Worm (Caenorhabditis elegans) whole organism, L1 larva: ENCODE measurements around the gene F19B10.5.

Experiments
- C16A3.4 ChIP-seq: fragments of 150-350 bp; optimal IDR thresholded peaks from 2 replicates; lab custom pipeline; 2014; ENCODE audit warnings: missing biosample characterization, missing genetic modification characterization
- C34B4.2 ChIP-seq: sonication (generic microtip); optimal IDR thresholded peaks from 2 replicates; lab custom pipeline; 2017; ENCODE audit warnings: mild to moderate bottlenecking, missing genetic modification characterization, missing compliant biosample characterization
- ama-1 ChIP-seq: fragments of 150-350 bp; optimal IDR thresholded peaks from 2 replicates; lab custom pipeline; 2014
- ceh-82 ChIP-seq, 3 experiments: fragments of 150-350 bp in 1 of 3; sonication (generic microtip) in 2 of 3; optimal IDR thresholded peaks; 2 replicates each; lab custom pipeline; 2014 to 2017; ENCODE audit warnings: missing biosample characterization in 3 of 3, missing genetic modification characterization in 3 of 3
- ceh-88 ChIP-seq: fragments of 200-800 bp; sonication (Bioruptor generic); IDR thresholded peaks from 2 replicates; pipeline ENCODE4 v1.3.6; 2022; ENCODE audit warnings: missing genetic modification characterization, missing compliant biosample characterization
- ces-1 ChIP-seq: fragments of 150-350 bp; optimal IDR thresholded peaks from 2 replicates; lab custom pipeline; 2014; ENCODE audit warnings: missing biosample characterization, missing genetic modification reagents, missing genetic modification characterization
- dsc-1 ChIP-seq: sonication (generic microtip); optimal IDR thresholded peaks from 2 replicates; lab custom pipeline; 2016; ENCODE audit warnings: mild to moderate bottlenecking, missing genetic modification characterization, missing compliant biosample characterization
- efl-1 ChIP-seq, 4 experiments: fragments of 150-350 bp; optimal IDR thresholded peaks in 3 of 4; peaks in 1 of 4; 1 replicate in 1 of 4; 2 replicates in 3 of 4; lab custom pipeline; 2014; ENCODE audit warnings: missing biosample characterization in 2 of 4, missing genetic modification characterization in 2 of 4, missing genetic modification reagents in 2 of 4
- efl-3 ChIP-seq: fragments of 200-800 bp; sonication (Bioruptor generic); optimal IDR thresholded peaks from 2 replicates; lab custom pipeline; 2018; ENCODE audit warnings: mild to moderate bottlenecking, missing genetic modification characterization, missing compliant biosample characterization
- egl-27 ChIP-seq, 2 experiments: fragments of 150-350 bp in 1 of 2; sonication (generic microtip); optimal IDR thresholded peaks; 3 replicates each; lab custom pipeline; 2017 to 2018; ENCODE audit warnings: missing biosample characterization in 2 of 2, missing genetic modification characterization in 2 of 2, missing genetic modification reagents in 2 of 2
- elt-2 ChIP-seq: sonication (generic microtip); optimal IDR thresholded peaks from 2 replicates; lab custom pipeline; 2016; ENCODE audit warnings: missing genetic modification characterization, mild to moderate bottlenecking, inconsistent platforms, missing compliant biosample characterization, missing genetic modification reagents
- fkh-10 ChIP-seq: sonication (generic microtip); optimal IDR thresholded peaks from 2 replicates; lab custom pipeline; 2017; ENCODE audit warnings: missing biosample characterization, missing genetic modification reagents, missing genetic modification characterization
- fkh-4 ChIP-seq: sonication (generic microtip); optimal IDR thresholded peaks from 2 replicates; lab custom pipeline; 2016; ENCODE audit warnings: missing compliant biosample characterization, missing genetic modification characterization, borderline replicate concordance
- fkh-8 ChIP-seq: sonication (generic microtip); optimal IDR thresholded peaks from 2 replicates; lab custom pipeline; 2016; ENCODE audit warnings: mild to moderate bottlenecking, missing genetic modification characterization, missing compliant biosample characterization
- fos-1 ChIP-seq: fragments of 150-350 bp; optimal IDR thresholded peaks from 2 replicates; lab custom pipeline; 2014; ENCODE audit warnings: missing biosample characterization, missing genetic modification characterization
- hpl-2 ChIP-seq: fragments of 150-350 bp; optimal IDR thresholded peaks from 2 replicates; lab custom pipeline; 2014; ENCODE audit warnings: missing biosample characterization, missing genetic modification reagents, missing genetic modification characterization
- isw-1 ChIP-seq: fragments of 200-800 bp; sonication (Bioruptor generic); IDR thresholded peaks from 2 replicates; pipeline ENCODE4 v1.3.6; 2022; ENCODE audit warnings: missing genetic modification characterization, missing compliant biosample characterization
- lin-13 ChIP-seq: fragments of 150-350 bp; optimal IDR thresholded peaks from 2 replicates; lab custom pipeline; 2014; ENCODE audit warnings: missing biosample characterization, missing genetic modification reagents, missing genetic modification characterization
- lin-39 ChIP-seq: fragments of 150-350 bp; optimal IDR thresholded peaks from 2 replicates; lab custom pipeline; 2014; ENCODE audit warnings: missing biosample characterization, missing genetic modification reagents, missing genetic modification characterization
- lsy-2 ChIP-seq, 2 experiments: fragments of 150-350 bp; optimal IDR thresholded peaks; 2 replicates each; lab custom pipeline; 2014; ENCODE audit warnings: missing biosample characterization in 2 of 2, missing genetic modification characterization in 2 of 2
- mdl-1 ChIP-seq, 2 experiments: fragments of 150-350 bp; optimal IDR thresholded peaks; 2 replicates each; lab custom pipeline; 2014 to 2017; ENCODE audit warnings: missing biosample characterization in 2 of 2, missing genetic modification characterization in 2 of 2, inconsistent platforms in 1 of 2
- mep-1 ChIP-seq: fragments of 150-350 bp; optimal IDR thresholded peaks from 2 replicates; lab custom pipeline; 2014; ENCODE audit warnings: missing biosample characterization, missing genetic modification characterization
- nhr-11 ChIP-seq: fragments of 150-350 bp; optimal IDR thresholded peaks from 2 replicates; lab custom pipeline; 2014; ENCODE audit warnings: missing biosample characterization, missing genetic modification characterization
- nhr-12 ChIP-seq: sonication (generic microtip); optimal IDR thresholded peaks from 2 replicates; lab custom pipeline; 2017; ENCODE audit warnings: missing biosample characterization, missing genetic modification characterization
- nhr-77 ChIP-seq: fragments of 150-350 bp; optimal IDR thresholded peaks from 2 replicates; lab custom pipeline; 2014; ENCODE audit warnings: missing biosample characterization, missing genetic modification characterization
- nhr-85 ChIP-seq: sonication (generic microtip); peaks from one replicate; lab custom pipeline; 2016; ENCODE audit warnings: missing genetic modification characterization, inconsistent platforms, missing compliant biosample characterization
- pag-3 ChIP-seq: sonication (generic microtip); optimal IDR thresholded peaks from 2 replicates; lab custom pipeline; 2017; ENCODE audit warnings: missing genetic modification characterization, mild to moderate bottlenecking, missing compliant biosample characterization, antibody characterized with exemption, borderline replicate concordance; ENCODE audit not compliant: insufficient read depth
- pqm-1 ChIP-seq: sonication (generic microtip); optimal IDR thresholded peaks from 3 replicates; lab custom pipeline; 2017; ENCODE audit warnings: missing biosample characterization, missing genetic modification characterization
- rnt-1 ChIP-seq: sonication (generic microtip); optimal IDR thresholded peaks from 2 replicates; lab custom pipeline; 2016; ENCODE audit warnings: mild to moderate bottlenecking, missing genetic modification characterization, moderate library complexity, missing compliant biosample characterization
- sox-4 ChIP-seq: sonication (generic microtip); optimal IDR thresholded peaks from 2 replicates; lab custom pipeline; 2016; ENCODE audit warnings: missing genetic modification characterization, missing compliant biosample characterization
- tlp-1 ChIP-seq: fragments of 150-350 bp; optimal IDR thresholded peaks from 2 replicates; lab custom pipeline; 2014; ENCODE audit warnings: missing biosample characterization, missing genetic modification characterization
- unc-86 ChIP-seq: sonication (generic microtip); optimal IDR thresholded peaks from 2 replicates; lab custom pipeline; 2016; ENCODE audit warnings: missing genetic modification characterization, missing compliant biosample characterization
- vab-15 ChIP-seq: sonication (generic microtip); optimal IDR thresholded peaks from 2 replicates; lab custom pipeline; 2017; ENCODE audit warnings: missing genotype, mild to moderate bottlenecking, missing genetic modification characterization, missing compliant biosample characterization
- zag-1 ChIP-seq: fragments of 150-350 bp; optimal IDR thresholded peaks from 2 replicates; lab custom pipeline; 2014; ENCODE audit warnings: missing biosample characterization, missing genetic modification characterization
- ztf-11 ChIP-seq, 2 experiments: sonication (generic microtip); optimal IDR thresholded peaks; 2 replicates each; lab custom pipeline; 2016 to 2017; ENCODE audit warnings: missing genetic modification characterization in 2 of 2, missing biosample characterization in 1 of 2, missing compliant biosample characterization in 1 of 2

The F19B10.5 gene

ce11 chrII:3639238-3639637 is 16.2 kb upstream of the F19B10.5 start, which contains the start of gene fbxb-31:
TSS of gene fbxb-31 (minus strand) at chrII:3639338.
- TF ChIP-seq ceh-88 (GFP tag; lab: Robert Waterston, UW): no peak
- no peak for TF ChIP-seq hpl-2
- TF ChIP-seq fkh-8 (tag; lab: Kevin White, UChicago): no peak
- TF ChIP-seq ztf-11 (tag; optimal IDR thresholded peaks at IDR 0.05; lab: Kevin White, UChicago): no peak
- TF ChIP-seq fos-1: no peak
- TF ChIP-seq lin-13 (GFP tag; lab: Kevin White, UChicago): no peak
- TF ChIP-seq ces-1 (GFP tag; lab: Kevin White, UChicago): no peak
- TF ChIP-seq pqm-1 (tag; lab: Kevin White, UChicago): no peak
- TF ChIP-seq isw-1 (GFP tag; lab: Robert Waterston, UW): no peak
- no peak for TF ChIP-seq ceh-82 (tag; optimal IDR thresholded peaks at IDR 0.05; lab: Kevin White, UChicago)
- TF ChIP-seq C34B4.2: no peak
- no peak for TF ChIP-seq fkh-4 (tag; lab: Kevin White, UChicago)
- TF ChIP-seq sox-4 (tag; lab: Kevin White, UChicago): no peak
- TF ChIP-seq egl-27 (tag; optimal IDR thresholded peaks at IDR 0.05; lab: Kevin White, UChicago): no peak
- no peak for TF ChIP-seq zag-1
- TF ChIP-seq rnt-1 (tag; lab: Kevin White, UChicago): no peak
- TF ChIP-seq, all 84 proteins: peak for 0

ce11 chrII:3640197-3640596 is 15.3 kb upstream of the F19B10.5 start, which contains the start of gene M151.10:
TSS of gene M151.10 (minus strand) at chrII:3640297.
- no peak for TF ChIP-seq nhr-11
- no peak for TF ChIP-seq lin-13 (GFP tag; lab: Kevin White, UChicago)
- no peak for TF ChIP-seq hpl-2
- no peak for TF ChIP-seq fos-1
- no peak for TF ChIP-seq unc-86 (tag; lab: Kevin White, UChicago)
- no peak for TF ChIP-seq ztf-11 (tag; optimal IDR thresholded peaks at IDR 0.05; lab: Kevin White, UChicago)
- TF ChIP-seq pag-3 (tag; lab: Kevin White, UChicago): no peak
- TF ChIP-seq fkh-10 (GFP tag; lab: Kevin White, UChicago): no peak
- no peak for TF ChIP-seq efl-1 (optimal IDR thresholded peaks at IDR 0.05; lab: Kevin White, UChicago)
- no peak for TF ChIP-seq efl-1 (GFP tag; optimal IDR thresholded peaks at IDR 0.05 in 1 of 2; lab: Kevin White, UChicago)
- TF ChIP-seq ama-1 (lab: Kevin White, UChicago): no peak
- TF ChIP-seq lin-39: no peak
- TF ChIP-seq tlp-1 (tag; lab: Kevin White, UChicago): no peak
- no peak for TF ChIP-seq C16A3.4
- no peak for TF ChIP-seq nhr-12
- TF ChIP-seq fkh-4 (tag; lab: Kevin White, UChicago): no peak
- TF ChIP-seq nhr-85: no peak

DNA sequence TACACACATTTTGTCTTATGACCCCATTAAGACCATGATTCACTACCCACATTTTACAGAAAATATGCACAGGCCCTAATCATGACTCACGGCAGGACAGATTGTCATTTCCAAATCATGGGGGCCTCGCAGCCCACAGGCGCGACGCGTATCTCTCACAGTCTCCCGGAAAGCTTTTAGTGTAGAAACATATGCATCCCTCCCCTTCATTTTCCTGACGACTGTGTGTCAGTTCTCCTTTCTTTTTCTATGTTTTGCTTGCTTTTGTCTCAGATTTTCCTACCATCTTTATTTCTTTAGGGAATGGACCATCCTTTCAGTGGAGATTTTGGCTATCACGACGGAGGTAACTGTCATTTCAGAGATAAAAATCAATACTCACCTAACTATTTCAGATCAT is 14.3 kb upstream of the F19B10.5 start, which contains the start of gene M151.1:
Gene M151.1 (plus strand): TSS at position 301 of the 400 bp plus-strand sequence.
- no peak for TF ChIP-seq lsy-2 (tag; optimal IDR thresholded peaks at IDR 0.05; lab: Kevin White, UChicago)
- no peak for TF ChIP-seq efl-1 (optimal IDR thresholded peaks at IDR 0.05; lab: Kevin White, UChicago)
- TF ChIP-seq efl-1 (GFP tag; optimal IDR thresholded peaks at IDR 0.05 in 1 of 2; lab: Kevin White, UChicago): peak in 1 of 2 experiments; percentile 47

- TF ChIP-seq elt-2 (tag; lab: Kevin White, UChicago) (no peak), zag-1 (no peak), mep-1 (tag; lab: Kevin White, UChicago) (no peak), vab-15 (tag; lab: Kevin White, UChicago) (no peak), nhr-77 (no peak), pqm-1 (tag; lab: Kevin White, UChicago) (no peak), egl-27 (tag; optimal IDR thresholded peaks at IDR 0.05; lab: Kevin White, UChicago) (no peak), tlp-1 (tag; lab: Kevin White, UChicago) (no peak), nhr-12 (no peak)
Observed at ce11 chrII:3647111-3647510, 8.4 kb upstream of the F19B10.5 start, which contains the start of gene fbxb-33. TSS of gene fbxb-33 (plus strand) at chrII:3647411.

- TF ChIP-seq efl-1 (optimal IDR thresholded peaks at IDR 0.05; lab: Kevin White, UChicago) (no peak), efl-1 (GFP tag; optimal IDR thresholded peaks at IDR 0.05 in 1 of 2; lab: Kevin White, UChicago) (no peak), dsc-1 (tag; lab: Kevin White, UChicago) (no peak), mdl-1 (tag; optimal IDR thresholded peaks at IDR 0.05; lab: Kevin White, UChicago) (no peak), mep-1 (tag; lab: Kevin White, UChicago) (no peak), efl-3 (GFP tag; lab: Kevin White, UChicago) (no peak)
- TF ChIP-seq, all 84 proteins: peak for 0
Observed at ce11 chrII:3659776-3660175, 4.3 kb downstream of the F19B10.5 start, which contains the start of gene F19B10.4. TSS of gene F19B10.4 (plus strand) at chrII:3660076.
